Worm (Caenorhabditis elegans): ENCODE data around the gene F48E8.4.
A peak's percentile ranks its signal among the peaks of the same experiment; 100 is the strongest.

DNA sequence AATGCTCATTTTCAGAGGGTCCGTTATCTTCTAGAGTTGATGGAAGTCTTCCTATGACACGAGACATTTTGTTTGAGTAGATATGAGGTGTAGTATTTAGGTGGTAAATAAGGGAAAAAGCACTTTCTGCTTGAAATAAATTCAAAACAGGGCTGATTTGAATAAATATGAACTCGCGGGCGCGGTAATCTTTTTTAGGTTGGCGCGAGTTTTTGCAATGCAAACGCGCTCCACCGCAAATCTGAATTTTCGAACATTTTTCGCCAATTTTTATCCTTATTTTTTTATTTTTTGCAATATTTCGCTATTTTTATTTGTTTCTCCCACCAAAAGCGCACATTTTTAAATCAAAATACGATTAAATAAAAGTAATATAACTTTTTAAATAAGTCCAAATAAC is 5.2 kb upstream of the F48E8.4 start, which contains the start of gene skpt-1:
- TF ChIP-seq nhr-120 (GFP tag; IDR thresholded peaks at IDR 0.05) (no peak), ztf-3 (GFP tag; optimal IDR thresholded peaks at IDR 0.05) (no peak), F57C9.4 (tag; optimal IDR thresholded peaks at IDR 0.05) (no peak), sptf-2 (GFP tag; optimal IDR thresholded peaks at IDR 0.05) (no peak), ama-1 (optimal IDR thresholded peaks at IDR 0.05) (no peak), ama-1 (GFP tag; optimal IDR thresholded peaks at IDR 0.05) (no peak), snpc-4 (GFP tag; optimal IDR thresholded peaks at IDR 0.05) (peak; percentile 11), snpc-4 (tag; optimal IDR thresholded peaks at IDR 0.05) (peak in 2 of 4 experiments; percentile 40 to 62), ets-4 (GFP tag; optimal IDR thresholded peaks at IDR 0.05) (no peak), pha-4 (tag; optimal IDR thresholded peaks at IDR 0.05) (no peak), bed-2 (GFP tag; IDR thresholded peaks at IDR 0.05) (0 out of 2 replicates have a peak, but pooled peaks have one; percentile 34), lsl-1 (GFP tag; optimal IDR thresholded peaks at IDR 0.05) (peak; percentile 86), snpc-1.1 (tag; optimal IDR thresholded peaks at IDR 0.05; ENCODE audit: insufficient read depth) (no peak), rec-8 (tag; optimal IDR thresholded peaks at IDR 0.05) (no peak)
